Fruit fly (Drosophila melanogaster) whole organism, embryonic: ENCODE data around the gene dikar.

Experiments
- Atf-2 ChIP-seq: fragments of 200-800 bp; sonication (Bioruptor generic); optimal IDR thresholded peaks from 2 replicates; lab custom pipeline; 2016; ENCODE audit warnings: missing biosample characterization, missing genetic modification characterization
- CG11696 ChIP-seq: fragments of 200-800 bp; sonication (Bioruptor generic); IDR thresholded peaks from 2 replicates; pipeline ENCODE4 v1.3.6; 2022; ENCODE audit warnings: missing biosample characterization, missing genetic modification characterization
- CG12219 ChIP-seq: fragments of 200-800 bp; sonication (Bioruptor generic); optimal IDR thresholded peaks from 3 replicates; lab custom pipeline; 2018; ENCODE audit warnings: missing biosample characterization, mild to moderate bottlenecking, missing genetic modification characterization
- CG12769 ChIP-seq: fragments of 200-800 bp; sonication (Bioruptor generic); optimal IDR thresholded peaks from 2 replicates; lab custom pipeline; 2019; ENCODE audit warnings: missing biosample characterization, mild to moderate bottlenecking, missing genetic modification characterization, moderate library complexity
- CG14441 ChIP-seq: fragments of 200-800 bp; sonication (Bioruptor generic); IDR thresholded peaks from 2 replicates; pipeline ENCODE4 v1.3.6; 2022; ENCODE audit warnings: missing biosample characterization, missing genetic modification characterization
- CG14667 ChIP-seq: fragments of 200-800 bp; sonication (Bioruptor generic); IDR thresholded peaks from 2 replicates; pipeline ENCODE4 v1.3.6; 2022; ENCODE audit warnings: missing biosample characterization, missing genetic modification characterization
- CG1603 ChIP-seq: fragments of 200-800 bp; sonication (Bioruptor generic); optimal IDR thresholded peaks from 2 replicates; lab custom pipeline; 2019; ENCODE audit warnings: missing biosample characterization, mild to moderate bottlenecking, missing genetic modification characterization, moderate library complexity
- CG17612 ChIP-seq: fragments of 200-800 bp; sonication (Bioruptor generic); IDR thresholded peaks from 2 replicates; pipeline ENCODE4 v1.3.6; 2022; ENCODE audit warnings: missing biosample characterization, missing genetic modification characterization
- CG17829 ChIP-seq: fragments of 200-800 bp; optimal IDR thresholded peaks from 2 replicates; lab custom pipeline; 2019; ENCODE audit warnings: missing biosample characterization, mild to moderate bottlenecking, missing genetic modification characterization, moderate library complexity
- CG2875 ChIP-seq: fragments of 200-800 bp; sonication (Bioruptor generic); optimal IDR thresholded peaks from 2 replicates; lab custom pipeline; 2017; ENCODE audit warnings: missing biosample characterization, mild to moderate bottlenecking, missing genetic modification characterization, missing genetic modification reagents
- CG30403 ChIP-seq: fragments of 200-800 bp; sonication (Bioruptor generic); optimal IDR thresholded peaks from 3 replicates; lab custom pipeline; 2016; ENCODE audit warnings: missing biosample characterization, missing genetic modification characterization
- CG4282 ChIP-seq: fragments of 200-800 bp; sonication (Bioruptor generic); optimal IDR thresholded peaks from 2 replicates; lab custom pipeline; 2016; ENCODE audit warnings: missing biosample characterization, missing genetic modification characterization
- CG5245 ChIP-seq: fragments of 200-800 bp; sonication (Bioruptor generic); optimal IDR thresholded peaks from 3 replicates; lab custom pipeline; 2016; ENCODE audit warnings: missing biosample characterization, missing genetic modification characterization
- CG7928 ChIP-seq: fragments of 200-800 bp; sonication (Bioruptor generic); optimal IDR thresholded peaks from 2 replicates; lab custom pipeline; 2017; ENCODE audit warnings: missing biosample characterization, mild to moderate bottlenecking, missing genetic modification characterization
- CG8281 ChIP-seq: fragments of 200-800 bp; sonication (Bioruptor generic); optimal IDR thresholded peaks from 2 replicates; lab custom pipeline; 2018; ENCODE audit warnings: missing biosample characterization, mild to moderate bottlenecking, missing genetic modification characterization, moderate library complexity
- Dbx ChIP-seq: fragments of 200-800 bp; sonication (Bioruptor generic); IDR thresholded peaks from 3 replicates; pipeline ENCODE4 v1.3.6; 2022; ENCODE audit warnings: missing biosample characterization, missing genetic modification characterization
- Eip74EF ChIP-seq, 2 experiments: fragments of 200-800 bp in 1 of 2; fragments of >200 bp in 1 of 2; sonication (Bioruptor generic) in 1 of 2; optimal IDR thresholded peaks; 2 replicates each; lab custom pipeline; 2017 to 2019; ENCODE audit warnings: missing biosample characterization in 2 of 2, missing genetic modification characterization in 2 of 2, mild to moderate bottlenecking in 1 of 2, moderate library complexity in 1 of 2
- Fer3 ChIP-seq: fragments of 200-800 bp; sonication (Bioruptor generic); optimal IDR thresholded peaks from 2 replicates; lab custom pipeline; 2018; ENCODE audit warnings: missing biosample characterization, mild to moderate bottlenecking, missing genetic modification characterization, moderate library complexity
- Hr39 ChIP-seq: fragments of >200 bp; optimal IDR thresholded peaks from 2 replicates; lab custom pipeline; 2017
- Hr78 ChIP-seq, 2 experiments: fragments of 200-800 bp in 1 of 2; fragments of >200 bp in 1 of 2; sonication (Bioruptor generic) in 1 of 2; optimal IDR thresholded peaks; 2 replicates each; lab custom pipeline; 2017 to 2019; ENCODE audit warnings: missing biosample characterization in 2 of 2, missing genetic modification characterization in 2 of 2, mild to moderate bottlenecking in 1 of 2, moderate library complexity in 1 of 2
- MESR4 ChIP-seq: fragments of 200-800 bp; sonication (Bioruptor generic); optimal IDR thresholded peaks from 2 replicates; lab custom pipeline; 2018; ENCODE audit warnings: missing biosample characterization, mild to moderate bottlenecking, missing genetic modification characterization, moderate library complexity
- Mad ChIP-seq: fragments of 200-800 bp; sonication (Bioruptor generic); optimal IDR thresholded peaks from 2 replicates; lab custom pipeline; 2016; ENCODE audit warnings: missing biosample characterization, missing genetic modification characterization
- Myb ChIP-seq: fragments of 200-800 bp; sonication (Bioruptor generic); optimal IDR thresholded peaks from 2 replicates; lab custom pipeline; 2016; ENCODE audit warnings: missing biosample characterization, missing genetic modification characterization
- Neu2 ChIP-seq: fragments of 200-800 bp; sonication (Bioruptor generic); optimal IDR thresholded peaks from 3 replicates; lab custom pipeline; 2016; ENCODE audit warnings: missing biosample characterization, missing genetic modification characterization, borderline replicate concordance
- Oli ChIP-seq: fragments of 200-800 bp; sonication (Bioruptor generic); optimal IDR thresholded peaks from 2 replicates; lab custom pipeline; 2018; ENCODE audit warnings: missing biosample characterization, mild to moderate bottlenecking, missing genetic modification characterization, moderate library complexity
- Scr ChIP-seq: fragments of 200-800 bp; sonication (Bioruptor generic); IDR thresholded peaks from 2 replicates; pipeline ENCODE4 v1.3.6; 2022; ENCODE audit warnings: missing biosample characterization, missing genetic modification characterization; ENCODE audit not compliant: partially characterized antibody
- Side ChIP-seq: fragments of 200-800 bp; sonication (Bioruptor generic); optimal IDR thresholded peaks from 2 replicates; lab custom pipeline; 2016; ENCODE audit warnings: missing biosample characterization, missing genetic modification characterization
- Six4 ChIP-seq: fragments of 200-800 bp; sonication (Bioruptor generic); optimal IDR thresholded peaks from 2 replicates; lab custom pipeline; 2016; ENCODE audit warnings: missing biosample characterization, missing genetic modification characterization
- chif ChIP-seq, 2 experiments: fragments of 200-800 bp; sonication (Bioruptor generic); optimal IDR thresholded peaks; 3 replicates each; lab custom pipeline; 2016; ENCODE audit warnings: missing biosample characterization in 2 of 2, missing genetic modification characterization in 2 of 2
- chinmo ChIP-seq: fragments of 200-800 bp; sonication (Bioruptor generic); IDR thresholded peaks from 4 replicates; pipeline ENCODE4 v1.3.6; 2022; ENCODE audit warnings: missing biosample characterization, missing genetic modification characterization; ENCODE audit not compliant: partially characterized antibody
- crp ChIP-seq, 2 experiments: fragments of 200-800 bp; sonication (Bioruptor generic); optimal IDR thresholded peaks; 2 replicates in 1 of 2; 3 replicates in 1 of 2; lab custom pipeline; 2017; ENCODE audit warnings: missing biosample characterization in 2 of 2, missing genetic modification characterization in 2 of 2, mild to moderate bottlenecking in 1 of 2, moderate library complexity in 1 of 2
- ems ChIP-seq: fragments of 200-800 bp; sonication (Bioruptor generic); optimal IDR thresholded peaks from 3 replicates; lab custom pipeline; 2016; ENCODE audit warnings: missing biosample characterization, missing genetic modification characterization
- fd102C ChIP-seq: fragments of 200-800 bp; sonication (Bioruptor generic); optimal IDR thresholded peaks from 2 replicates; lab custom pipeline; 2018; ENCODE audit warnings: missing biosample characterization, mild to moderate bottlenecking, missing genetic modification characterization, moderate library complexity
- h ChIP-seq: fragments of >200 bp; optimal IDR thresholded peaks from 2 replicates; lab custom pipeline; 2017
- kay ChIP-seq: fragments of 200-800 bp; sonication (Bioruptor generic); optimal IDR thresholded peaks from 2 replicates; lab custom pipeline; 2016; ENCODE audit warnings: missing biosample characterization, missing genetic modification characterization
- lov ChIP-seq, 2 experiments: fragments of 200-800 bp in 1 of 2; fragments of >200 bp in 1 of 2; sonication (Bioruptor generic) in 1 of 2; IDR thresholded peaks in 1 of 2; optimal IDR thresholded peaks in 1 of 2; 2 replicates in 1 of 2; 3 replicates in 1 of 2; pipeline versions ENCODE4 v1.3.6 to Lab custom; 2017 to 2022; ENCODE audit warnings: missing biosample characterization in 1 of 2, missing genetic modification characterization in 1 of 2
- mirr ChIP-seq: fragments of 200-800 bp; sonication (Bioruptor generic); optimal IDR thresholded peaks from 3 replicates; lab custom pipeline; 2018; ENCODE audit warnings: missing biosample characterization, mild to moderate bottlenecking, missing genetic modification characterization
- nmo ChIP-seq: fragments of 200-800 bp; sonication (Bioruptor generic); optimal IDR thresholded peaks from 2 replicates; lab custom pipeline; 2018; ENCODE audit warnings: missing biosample characterization, mild to moderate bottlenecking, missing genetic modification characterization, moderate library complexity
- nom ChIP-seq: fragments of 200-800 bp; sonication (Bioruptor generic); optimal IDR thresholded peaks from 2 replicates; lab custom pipeline; 2017; ENCODE audit warnings: missing biosample characterization, missing genetic modification characterization, mild to moderate bottlenecking, moderate library complexity, missing genetic modification reagents
- org-1 ChIP-seq: fragments of 200-800 bp; sonication (Bioruptor generic); optimal IDR thresholded peaks from 2 replicates; lab custom pipeline; 2017; ENCODE audit warnings: missing biosample characterization, missing genetic modification characterization
- phol ChIP-seq: fragments of 200-800 bp; sonication (Bioruptor generic); optimal IDR thresholded peaks from 3 replicates; lab custom pipeline; 2018; ENCODE audit warnings: missing biosample characterization, mild to moderate bottlenecking, missing genetic modification characterization, moderate library complexity
- prd ChIP-seq, 3 experiments: fragments of >200 bp in 2 of 3; fragments of 200-800 bp in 1 of 3; sonication (Bioruptor generic) in 1 of 3; optimal IDR thresholded peaks in 2 of 3; IDR thresholded peaks in 1 of 3; 2 replicates in 2 of 3; 3 replicates in 1 of 3; pipeline versions ENCODE4 v1.3.6 to Lab custom; 2017 to 2022; ENCODE audit warnings: missing biosample characterization in 1 of 3, missing genetic modification characterization in 1 of 3
- sens-2 ChIP-seq: fragments of 200-800 bp; sonication (Bioruptor generic); IDR thresholded peaks from 2 replicates; pipeline ENCODE4 v1.3.6; 2022; ENCODE audit warnings: missing biosample characterization, missing genetic modification characterization
- sim ChIP-seq: fragments of 200-800 bp; sonication (Bioruptor generic); IDR thresholded peaks from 2 replicates; pipeline ENCODE4 v1.3.6; 2022; ENCODE audit warnings: missing biosample characterization, missing genetic modification characterization
- slou ChIP-seq: fragments of 200-800 bp; sonication (Bioruptor generic); optimal IDR thresholded peaks from 3 replicates; lab custom pipeline; 2016; ENCODE audit warnings: missing biosample characterization, missing genetic modification characterization
- slp2 ChIP-seq: fragments of 200-800 bp; sonication (Bioruptor generic); optimal IDR thresholded peaks from 2 replicates; lab custom pipeline; 2016; ENCODE audit warnings: missing biosample characterization, missing genetic modification characterization
- vfl ChIP-seq: fragments of 200-800 bp; sonication (Bioruptor generic); optimal IDR thresholded peaks from 2 replicates; lab custom pipeline; 2016; ENCODE audit warnings: missing biosample characterization, missing genetic modification characterization
- vnd ChIP-seq: fragments of 200-800 bp; sonication (Bioruptor generic); IDR thresholded peaks from 3 replicates; pipeline ENCODE4 v1.3.6; 2022; ENCODE audit warnings: missing biosample characterization, missing genetic modification characterization; ENCODE audit not compliant: partially characterized antibody

The dikar gene

dm6 chr3L:6742110-6742718 is 750 bp downstream of the dikar start (continued):
- TF ChIP-seq Fer3 (tag; lab: Kevin White, UChicago) = no peak
- TF ChIP-seq vnd (GFP tag; lab: Robert Waterston, UW) = peak; percentile 42; the same call in 1 of the 3 replicates
- TF ChIP-seq Six4 (GFP tag; lab: Kevin White, UChicago) = no peak
- no peak for TF ChIP-seq Myb (GFP tag; lab: Kevin White, UChicago)
- no peak for TF ChIP-seq slou
- TF ChIP-seq lov (optimal IDR thresholded peaks at IDR 0.05; lab: Kevin White, UChicago) = no peak
- TF ChIP-seq lov (GFP tag; IDR thresholded peaks at IDR 0.05; lab: Robert Waterston, UW) = no peak
- peak; percentile 69; the same call in 1 of the 4 replicates for TF ChIP-seq chinmo (GFP tag; lab: Robert Waterston, UW)
- peak; percentile 14 for TF ChIP-seq CG17829 (tag; lab: Kevin White, UChicago)
- no peak for TF ChIP-seq Oli (tag; lab: Kevin White, UChicago)
- TF ChIP-seq MESR4 = no peak
- no peak for TF ChIP-seq CG12219
- no peak for TF ChIP-seq CG17612 (GFP tag; lab: Robert Waterston, UW)
- no peak for TF ChIP-seq kay (GFP tag; lab: Kevin White, UChicago)
- TF ChIP-seq Neu2 = peak; percentile 99
- no peak for TF ChIP-seq Side
- no peak for TF ChIP-seq h (lab: Kevin White, UChicago)
- no peak for TF ChIP-seq vfl (GFP tag; lab: Kevin White, UChicago)
- no peak for TF ChIP-seq prd (optimal IDR thresholded peaks at IDR 0.05; lab: Kevin White, UChicago)
- 0 out of 3 replicates have a peak, but pooled peaks have one; percentile 20 for TF ChIP-seq prd (GFP tag; IDR thresholded peaks at IDR 0.05; lab: Robert Waterston, UW)
- no peak for TF ChIP-seq slp2 (GFP tag; lab: Kevin White, UChicago)
- TF ChIP-seq Eip74EF (GFP tag; optimal IDR thresholded peaks at IDR 0.05; lab: Kevin White, UChicago) = no peak
- TF ChIP-seq Hr39 = no peak
- TF ChIP-seq CG14441 = no peak
- TF ChIP-seq CG7928 (GFP tag; lab: Kevin White, UChicago) = no peak
- peak in 1 of 2 experiments; percentile 99 for TF ChIP-seq Hr78 (GFP tag; optimal IDR thresholded peaks at IDR 0.05; lab: Kevin White, UChicago)
- TF ChIP-seq fd102C = no peak
- no peak; the same call in 1 of the 2 replicates for TF ChIP-seq Scr (GFP tag; lab: Robert Waterston, UW)
- TF ChIP-seq chif (GFP tag; optimal IDR thresholded peaks at IDR 0.05; lab: Kevin White, UChicago) = no peak
- no peak for TF ChIP-seq Mad (GFP tag; lab: Kevin White, UChicago)
- TF ChIP-seq org-1 (GFP tag; lab: Kevin White, UChicago) = no peak
- TF ChIP-seq CG5245 (GFP tag; lab: Kevin White, UChicago) = no peak
- TF ChIP-seq CG11696 = no peak
- TF ChIP-seq Dbx (GFP tag; lab: Robert Waterston, UW) = peak; percentile 41; the same call in 1 of the 3 replicates
- no peak for TF ChIP-seq CG8281
- no peak for TF ChIP-seq CG14667 (GFP tag; lab: Robert Waterston, UW)
- no peak for TF ChIP-seq CG30403 (GFP tag; lab: Kevin White, UChicago)
- no peak for TF ChIP-seq nom (GFP tag; lab: Kevin White, UChicago)
- TF ChIP-seq CG1603 (tag; lab: Kevin White, UChicago) = no peak
- peak in 1 of 2 experiments; percentile 24 for TF ChIP-seq crp (GFP tag; optimal IDR thresholded peaks at IDR 0.05; lab: Kevin White, UChicago)
- TF ChIP-seq phol (tag; lab: Kevin White, UChicago) = no peak
- no peak for TF ChIP-seq Atf-2
- no peak for TF ChIP-seq CG2875 (GFP tag; lab: Kevin White, UChicago)
- TF ChIP-seq ems = no peak
- TF ChIP-seq nmo (GFP tag; lab: Kevin White, UChicago) = peak; percentile 65
- TF ChIP-seq CG4282 (GFP tag; lab: Kevin White, UChicago) = no peak
- TF ChIP-seq sens-2 = peak; percentile 45; the same call in 1 of the 2 replicates
- no peak for TF ChIP-seq CG12769 (tag; lab: Kevin White, UChicago)
- TF ChIP-seq mirr = no peak
- no peak for TF ChIP-seq sim
